Fruit fly (Drosophila melanogaster): ENCODE measurements around the gene Sec23.

DNA sequence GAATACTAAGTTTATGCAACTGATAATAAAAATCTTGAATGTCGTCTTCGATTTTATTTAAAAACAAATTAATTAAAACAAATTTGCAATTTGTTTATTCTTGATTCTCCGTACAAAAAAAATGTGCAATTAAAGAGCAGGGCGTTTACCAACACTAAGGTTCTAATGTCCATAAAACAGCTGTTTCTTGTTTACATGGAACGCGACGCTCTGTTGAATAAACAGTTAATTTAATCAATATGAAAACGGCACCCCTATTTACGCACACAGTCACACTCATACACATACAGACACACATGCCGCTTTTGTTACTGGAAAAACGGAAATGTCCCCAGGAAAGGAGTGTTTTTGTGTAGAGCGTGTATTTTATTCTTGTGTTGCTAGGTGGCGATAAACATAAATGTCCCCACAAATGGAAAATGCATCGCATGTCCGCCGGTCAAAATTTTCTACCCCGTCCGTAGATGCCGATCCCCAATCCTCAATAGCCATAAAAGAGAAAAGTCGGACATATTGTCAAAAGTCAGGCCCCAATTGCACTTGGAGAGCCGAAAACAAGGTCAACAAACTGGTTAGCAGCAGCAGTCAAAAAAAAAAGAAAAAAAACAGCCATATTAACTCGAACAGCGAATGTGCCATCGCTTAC lies 25.8 kb upstream of the Sec23 start:
- TF ChIP-seq D1 (tag; optimal IDR thresholded peaks at IDR 0.05) (no peak), CG32121 (GFP tag; IDR thresholded peaks at IDR 0.05) (no peak), CG14655 (GFP tag; optimal IDR thresholded peaks at IDR 0.05) (no peak)
